Worm (Caenorhabditis elegans): ENCODE measurements around the gene Y38F1A.7.

Gene Y38F1A.7

ce11 chrII:12995322-12995721, 2.3 kb downstream of the Y38F1A.7 start:
- no peak for TF ChIP-seq skn-1 (tag; optimal IDR thresholded peaks at IDR 0.05)

ce11 chrII:12994009-12994788, 3.4 kb downstream of the Y38F1A.7 start:
- TF ChIP-seq nhr-21 (tag; optimal IDR thresholded peaks at IDR 0.05) (peak; percentile 3), sma-3 (GFP tag; optimal IDR thresholded peaks at IDR 0.05) (peak; percentile 4), lin-13 (GFP tag; optimal IDR thresholded peaks at IDR 0.05) (no peak), Y55F3AM.14 (GFP tag; optimal IDR thresholded peaks at IDR 0.05) (peak; percentile 38)

ce11 chrII:12992980-12993379, 4.6 kb downstream of the Y38F1A.7 start:
- TF ChIP-seq snpc-4 (tag; optimal IDR thresholded peaks at IDR 0.05) (no peak), zag-1 (tag; optimal IDR thresholded peaks at IDR 0.05) (no peak), skn-1 (tag; optimal IDR thresholded peaks at IDR 0.05) (no peak), sem-4 (tag; optimal IDR thresholded peaks at IDR 0.05) (no peak), Y55F3AM.14 (GFP tag; optimal IDR thresholded peaks at IDR 0.05) (no peak), C34F6.9 (tag; optimal IDR thresholded peaks at IDR 0.05) (no peak), lin-11 (tag; optimal IDR thresholded peaks at IDR 0.05) (no peak), ceh-82 (tag; optimal IDR thresholded peaks at IDR 0.05) (no peak), nhr-25 (tag; optimal IDR thresholded peaks at IDR 0.05) (no peak), ztf-11 (tag; optimal IDR thresholded peaks at IDR 0.05) (no peak), unc-62 (GFP tag; optimal IDR thresholded peaks at IDR 0.05) (no peak), mdl-1 (tag; optimal IDR thresholded peaks at IDR 0.05) (no peak), nhr-23 (tag; optimal IDR thresholded peaks at IDR 0.05) (no peak), nhr-77 (tag; optimal IDR thresholded peaks at IDR 0.05) (no peak), dmd-4 (tag; optimal IDR thresholded peaks at IDR 0.05) (no peak)

- TF ChIP-seq nhr-21 (tag; optimal IDR thresholded peaks at IDR 0.05): no peak
- TF ChIP-seq mdl-1 (tag; optimal IDR thresholded peaks at IDR 0.05): no peak
- TF ChIP-seq nhr-11 (tag; optimal IDR thresholded peaks at IDR 0.05): no peak
- no peak for TF ChIP-seq nhr-23 (tag; optimal IDR thresholded peaks at IDR 0.05)
- TF ChIP-seq ceh-16 (tag; optimal IDR thresholded peaks at IDR 0.05): no peak
- no peak for TF ChIP-seq blmp-1 (tag; optimal IDR thresholded peaks at IDR 0.05; ENCODE audit: insufficient read depth)
- TF ChIP-seq sma-9 (GFP tag; optimal IDR thresholded peaks at IDR 0.05): no peak
- no peak for TF ChIP-seq sma-9 (tag; optimal IDR thresholded peaks at IDR 0.05)
- TF ChIP-seq ztf-11 (tag; optimal IDR thresholded peaks at IDR 0.05): no peak
- no peak for TF ChIP-seq sem-4 (tag; optimal IDR thresholded peaks at IDR 0.05)
- no peak for TF ChIP-seq fos-1 (tag; optimal IDR thresholded peaks at IDR 0.05)
- TF ChIP-seq R02D3.7 (tag; optimal IDR thresholded peaks at IDR 0.05): no peak
- TF ChIP-seq ama-1 (optimal IDR thresholded peaks at IDR 0.05): no peak
- no peak for TF ChIP-seq C34F6.9 (tag; optimal IDR thresholded peaks at IDR 0.05)
- TF ChIP-seq lin-11 (tag; optimal IDR thresholded peaks at IDR 0.05): no peak
- TF ChIP-seq nhr-77 (tag; optimal IDR thresholded peaks at IDR 0.05): no peak
- no peak for TF ChIP-seq mab-5 (tag; optimal IDR thresholded peaks at IDR 0.05)
- no peak for TF ChIP-seq ceh-82 (tag; optimal IDR thresholded peaks at IDR 0.05)
Observed at ce11 chrII:12992193-12992592, 5.4 kb downstream of the Y38F1A.7 start.

ce11 chrII:12991594-12991993, 6.0 kb downstream of the Y38F1A.7 start:
- TF ChIP-seq ceh-16 (tag; optimal IDR thresholded peaks at IDR 0.05): peak; percentile 92
- TF ChIP-seq Y55F3AM.14 (GFP tag; optimal IDR thresholded peaks at IDR 0.05): no peak
- no peak for TF ChIP-seq ZK546.5 (tag; optimal IDR thresholded peaks at IDR 0.05)
- no peak for TF ChIP-seq peb-1 (tag; optimal IDR thresholded peaks at IDR 0.05)
- no peak for TF ChIP-seq fos-1 (tag; optimal IDR thresholded peaks at IDR 0.05)
- no peak for TF ChIP-seq ceh-82 (tag; optimal IDR thresholded peaks at IDR 0.05)
- TF ChIP-seq nhr-25 (tag; optimal IDR thresholded peaks at IDR 0.05): peak; percentile 41
- no peak for TF ChIP-seq unc-39 (tag; optimal IDR thresholded peaks at IDR 0.05)

- no peak for TF ChIP-seq nhr-21 (tag; optimal IDR thresholded peaks at IDR 0.05)
- no peak for TF ChIP-seq elt-1 (tag; optimal IDR thresholded peaks at IDR 0.05)
- TF ChIP-seq F13H6.1 (tag; optimal IDR thresholded peaks at IDR 0.05): no peak
- TF ChIP-seq ama-1 (optimal IDR thresholded peaks at IDR 0.05): no peak
- no peak for TF ChIP-seq ztf-11 (tag; optimal IDR thresholded peaks at IDR 0.05)
- no peak for TF ChIP-seq skn-1 (tag; optimal IDR thresholded peaks at IDR 0.05)
- TF ChIP-seq lsy-2 (tag; optimal IDR thresholded peaks at IDR 0.05): no peak
- no peak for TF ChIP-seq lin-11 (tag; optimal IDR thresholded peaks at IDR 0.05)
- no peak for TF ChIP-seq ceh-16 (tag; optimal IDR thresholded peaks at IDR 0.05)
- no peak for TF ChIP-seq mab-5 (tag; optimal IDR thresholded peaks at IDR 0.05)
- no peak for TF ChIP-seq aly-2 (tag; optimal IDR thresholded peaks at IDR 0.05)
- TF ChIP-seq crh-2 (tag; optimal IDR thresholded peaks at IDR 0.05): no peak
- TF ChIP-seq unc-39 (tag; optimal IDR thresholded peaks at IDR 0.05): no peak
- TF ChIP-seq sem-4 (tag; optimal IDR thresholded peaks at IDR 0.05): no peak
- no peak for TF ChIP-seq mbf-1 (tag; optimal IDR thresholded peaks at IDR 0.05)
Observed at ce11 chrII:12990964-12991593, 6.5 kb downstream of the Y38F1A.7 start.

All from whole organism, L2 larva.